Fruit fly (Drosophila melanogaster) whole organism, embryonic: Measurements from ENCODE around the gene Myo31DF.

Source experiments
- Bgb ChIP-seq: fragments of 200-800 bp; sonication (Bioruptor generic); IDR thresholded peaks from 2 replicates; pipeline ENCODE4 v1.3.6; 2022; ENCODE audit warnings: missing biosample characterization, missing genetic modification characterization; ENCODE audit not compliant: partially characterized antibody
- CG10565 ChIP-seq: fragments of 200-800 bp; sonication (Bioruptor generic); optimal IDR thresholded peaks from 3 replicates; lab custom pipeline; 2016; ENCODE audit warnings: missing biosample characterization, mild to moderate bottlenecking, missing genetic modification characterization
- CG10959 ChIP-seq: fragments of 200-800 bp; sonication (Bioruptor generic); IDR thresholded peaks from 2 replicates; pipeline ENCODE4 v1.3.6; 2022; ENCODE audit warnings: missing biosample characterization, missing genetic modification characterization
- CG10979 ChIP-seq: fragments of 200-800 bp; sonication (Bioruptor generic); optimal IDR thresholded peaks from 2 replicates; lab custom pipeline; 2018; ENCODE audit warnings: missing biosample characterization, mild to moderate bottlenecking, missing genetic modification characterization, moderate library complexity
- CG13296 ChIP-seq: fragments of 200-800 bp; sonication (Bioruptor generic); optimal IDR thresholded peaks from 3 replicates; lab custom pipeline; 2018; ENCODE audit warnings: missing biosample characterization, mild to moderate bottlenecking, missing genetic modification characterization
- CG14441 ChIP-seq: fragments of 200-800 bp; sonication (Bioruptor generic); IDR thresholded peaks from 2 replicates; pipeline ENCODE4 v1.3.6; 2022; ENCODE audit warnings: missing biosample characterization, missing genetic modification characterization
- CG16779 ChIP-seq: fragments of 200-800 bp; sonication (Bioruptor generic); IDR thresholded peaks from 2 replicates; pipeline ENCODE4 v1.3.6; 2022; ENCODE audit warnings: missing biosample characterization, missing genetic modification characterization
- CG17328 ChIP-seq: fragments of 200-800 bp; sonication (Bioruptor generic); IDR thresholded peaks from 2 replicates; pipeline ENCODE4 v1.3.6; 2022; ENCODE audit warnings: missing biosample characterization, missing genetic modification characterization
- CG17802 ChIP-seq: fragments of 200-800 bp; sonication (Bioruptor generic); optimal IDR thresholded peaks from 2 replicates; lab custom pipeline; 2018; ENCODE audit warnings: missing biosample characterization, mild to moderate bottlenecking, missing genetic modification characterization, moderate library complexity
- CG17829 ChIP-seq: fragments of 200-800 bp; optimal IDR thresholded peaks from 2 replicates; lab custom pipeline; 2019; ENCODE audit warnings: missing biosample characterization, mild to moderate bottlenecking, missing genetic modification characterization, moderate library complexity
- CG31224 ChIP-seq: fragments of 200-800 bp; sonication (Bioruptor generic); IDR thresholded peaks from 2 replicates; pipeline ENCODE4 v1.3.6; 2022; ENCODE audit warnings: missing biosample characterization, missing genetic modification characterization
- CG32767 ChIP-seq: fragments of 200-800 bp; sonication (Bioruptor generic); IDR thresholded peaks from 2 replicates; pipeline ENCODE4 v1.3.6; 2022; ENCODE audit warnings: missing biosample characterization, missing genetic modification characterization
- CG34422 ChIP-seq: fragments of 200-800 bp; sonication (Bioruptor generic); IDR thresholded peaks from 3 replicates; pipeline ENCODE4 v1.3.6; 2022; ENCODE audit warnings: missing biosample characterization, missing genetic modification characterization
- CG5245 ChIP-seq: fragments of 200-800 bp; sonication (Bioruptor generic); optimal IDR thresholded peaks from 3 replicates; lab custom pipeline; 2016; ENCODE audit warnings: missing biosample characterization, missing genetic modification characterization
- CG8359 ChIP-seq: fragments of 200-800 bp; sonication (Bioruptor generic); optimal IDR thresholded peaks from 2 replicates; lab custom pipeline; 2017; ENCODE audit warnings: missing biosample characterization, mild to moderate bottlenecking, missing genetic modification characterization, borderline replicate concordance
- CG9727 ChIP-seq: fragments of 200-800 bp; sonication (Bioruptor generic); optimal IDR thresholded peaks from 3 replicates; lab custom pipeline; 2017; ENCODE audit warnings: missing biosample characterization, mild to moderate bottlenecking, missing genetic modification characterization
- CG9797 ChIP-seq: fragments of 200-800 bp; sonication (Bioruptor generic); optimal IDR thresholded peaks from 3 replicates; lab custom pipeline; 2018; ENCODE audit warnings: missing biosample characterization, mild to moderate bottlenecking, missing genetic modification characterization
- CG9817 ChIP-seq: fragments of 200-800 bp; sonication (Bioruptor generic); optimal IDR thresholded peaks from 2 replicates; lab custom pipeline; 2018; ENCODE audit warnings: missing biosample characterization, mild to moderate bottlenecking, missing genetic modification characterization, moderate library complexity
- HLH54F ChIP-seq: fragments of 200-800 bp; sonication (Bioruptor generic); optimal IDR thresholded peaks from 3 replicates; lab custom pipeline; 2016; ENCODE audit warnings: missing biosample characterization, missing genetic modification characterization
- HLHmδ ChIP-seq: fragments of 200-800 bp; sonication (Bioruptor generic); optimal IDR thresholded peaks from 2 replicates; lab custom pipeline; 2018; ENCODE audit warnings: missing biosample characterization, mild to moderate bottlenecking, missing genetic modification characterization, moderate library complexity
- Hr51 ChIP-seq, 2 experiments: fragments of 200-800 bp; sonication (Bioruptor generic); optimal IDR thresholded peaks; 2 replicates in 1 of 2; 3 replicates in 1 of 2; lab custom pipeline; 2016 to 2018; ENCODE audit warnings: missing biosample characterization in 2 of 2, missing genetic modification characterization in 2 of 2, mild to moderate bottlenecking in 1 of 2, moderate library complexity in 1 of 2
- Lpt ChIP-seq: fragments of >200 bp; optimal IDR thresholded peaks from 2 replicates; lab custom pipeline; 2018; ENCODE audit warnings: missing biosample characterization, missing genetic modification characterization
- MBD-R2 ChIP-seq: fragments of 200-800 bp; sonication (Bioruptor generic); IDR thresholded peaks from 2 replicates; pipeline ENCODE4 v1.3.6; 2022; ENCODE audit warnings: missing biosample characterization, missing genetic modification characterization
- MTF-1 ChIP-seq: fragments of 200-800 bp; sonication (Bioruptor generic); optimal IDR thresholded peaks from 2 replicates; lab custom pipeline; 2018; ENCODE audit warnings: missing biosample characterization, mild to moderate bottlenecking, missing genetic modification characterization, borderline replicate concordance
- Neu2 ChIP-seq: fragments of 200-800 bp; sonication (Bioruptor generic); optimal IDR thresholded peaks from 3 replicates; lab custom pipeline; 2016; ENCODE audit warnings: missing biosample characterization, missing genetic modification characterization, borderline replicate concordance
- TFAM ChIP-seq: fragments of 200-800 bp; sonication (Bioruptor generic); optimal IDR thresholded peaks from 2 replicates; lab custom pipeline; 2017; ENCODE audit warnings: missing biosample characterization, missing genetic modification characterization, inconsistent platforms
- Xbp1 ChIP-seq: fragments of 200-800 bp; sonication (Bioruptor generic); optimal IDR thresholded peaks from 3 replicates; lab custom pipeline; 2016; ENCODE audit warnings: missing biosample characterization, mild to moderate bottlenecking, missing genetic modification characterization
- abd-A ChIP-seq: fragments of 200-800 bp; sonication (Bioruptor generic); optimal IDR thresholded peaks from 3 replicates; lab custom pipeline; 2019; ENCODE audit warnings: missing biosample characterization, mild to moderate bottlenecking, missing genetic modification characterization, moderate library complexity
- cato ChIP-seq: fragments of 200-800 bp; sonication (Bioruptor generic); optimal IDR thresholded peaks from 2 replicates; lab custom pipeline; 2016; ENCODE audit warnings: missing biosample characterization, missing genetic modification characterization, borderline replicate concordance
- chn ChIP-seq: fragments of 200-800 bp; sonication (Bioruptor generic); optimal IDR thresholded peaks from 2 replicates; lab custom pipeline; 2016; ENCODE audit warnings: missing biosample characterization, missing genetic modification characterization
- dati ChIP-seq: fragments of 200-800 bp; sonication (Bioruptor generic); IDR thresholded peaks from 2 replicates; pipeline ENCODE4 v1.3.6; 2022; ENCODE audit warnings: missing biosample characterization, missing genetic modification characterization
- dmrt99B ChIP-seq: fragments of 200-800 bp; sonication (Bioruptor generic); optimal IDR thresholded peaks from 2 replicates; lab custom pipeline; 2018; ENCODE audit warnings: missing biosample characterization, mild to moderate bottlenecking, missing genetic modification characterization, moderate library complexity
- gem ChIP-seq: fragments of 200-800 bp; sonication (Bioruptor generic); optimal IDR thresholded peaks from 2 replicates; lab custom pipeline; 2019; ENCODE audit warnings: missing biosample characterization, mild to moderate bottlenecking, missing genetic modification characterization, moderate library complexity
- jumu ChIP-seq: fragments of 200-800 bp; sonication (Bioruptor generic); optimal IDR thresholded peaks from 3 replicates; lab custom pipeline; 2016; ENCODE audit warnings: missing biosample characterization, missing genetic modification characterization
- lmd ChIP-seq: fragments of 200-800 bp; sonication (Bioruptor generic); IDR thresholded peaks from 2 replicates; pipeline ENCODE4 v1.3.6; 2022; ENCODE audit warnings: missing biosample characterization, missing genetic modification characterization
- lola ChIP-seq, 3 experiments: fragments of >200 bp in 2 of 3; fragments of 200-800 bp in 1 of 3; sonication (Bioruptor generic) in 1 of 3; optimal IDR thresholded peaks; 2 replicates each; lab custom pipeline; 2017 to 2019; ENCODE audit warnings: missing biosample characterization in 3 of 3, missing genetic modification characterization in 3 of 3, mild to moderate bottlenecking in 1 of 3, moderate library complexity in 1 of 3
- lov ChIP-seq, 2 experiments: fragments of 200-800 bp in 1 of 2; fragments of >200 bp in 1 of 2; sonication (Bioruptor generic) in 1 of 2; IDR thresholded peaks in 1 of 2; optimal IDR thresholded peaks in 1 of 2; 2 replicates in 1 of 2; 3 replicates in 1 of 2; pipeline versions ENCODE4 v1.3.6 to Lab custom; 2017 to 2022; ENCODE audit warnings: missing biosample characterization in 1 of 2, missing genetic modification characterization in 1 of 2
- maf-S ChIP-seq: fragments of 200-800 bp; sonication (Bioruptor generic); optimal IDR thresholded peaks from 2 replicates; lab custom pipeline; 2016; ENCODE audit warnings: missing biosample characterization, missing genetic modification characterization
- org-1 ChIP-seq: fragments of 200-800 bp; sonication (Bioruptor generic); optimal IDR thresholded peaks from 2 replicates; lab custom pipeline; 2017; ENCODE audit warnings: missing biosample characterization, missing genetic modification characterization
- phol ChIP-seq: fragments of 200-800 bp; sonication (Bioruptor generic); optimal IDR thresholded peaks from 3 replicates; lab custom pipeline; 2018; ENCODE audit warnings: missing biosample characterization, mild to moderate bottlenecking, missing genetic modification characterization, moderate library complexity
- repo ChIP-seq: fragments of 200-800 bp; sonication (Bioruptor generic); optimal IDR thresholded peaks from 2 replicates; lab custom pipeline; 2016; ENCODE audit warnings: missing biosample characterization, missing genetic modification characterization
- sens ChIP-seq: fragments of 200-800 bp; sonication (Bioruptor generic); peaks from one replicate; lab custom pipeline; 2016; ENCODE audit warnings: missing biosample characterization, missing genetic modification characterization
- so ChIP-seq: fragments of 200-800 bp; sonication (Bioruptor generic); IDR thresholded peaks from 3 replicates; pipeline ENCODE4 v1.3.6; 2022; ENCODE audit warnings: missing biosample characterization, missing genetic modification characterization
- stc ChIP-seq: fragments of 200-800 bp; sonication (Bioruptor generic); IDR thresholded peaks from 2 replicates; pipeline ENCODE4 v1.3.6; 2022; ENCODE audit warnings: missing biosample characterization, missing genetic modification characterization
- trem ChIP-seq: fragments of 200-800 bp; optimal IDR thresholded peaks from 3 replicates; lab custom pipeline; 2019; ENCODE audit warnings: missing biosample characterization, mild to moderate bottlenecking, missing genetic modification characterization, moderate library complexity
- trh ChIP-seq: fragments of 200-800 bp; sonication (Bioruptor generic); optimal IDR thresholded peaks from 2 replicates; lab custom pipeline; 2016; ENCODE audit warnings: missing biosample characterization, missing genetic modification characterization
- tup ChIP-seq: fragments of 200-800 bp; sonication (Bioruptor generic); optimal IDR thresholded peaks from 2 replicates; lab custom pipeline; 2016; ENCODE audit warnings: missing biosample characterization, mild to moderate bottlenecking, missing genetic modification characterization, moderate library complexity
- vfl ChIP-seq: fragments of 200-800 bp; sonication (Bioruptor generic); optimal IDR thresholded peaks from 2 replicates; lab custom pipeline; 2016; ENCODE audit warnings: missing biosample characterization, missing genetic modification characterization
- zfh2 ChIP-seq: fragments of 200-800 bp; sonication (Bioruptor generic); optimal IDR thresholded peaks from 2 replicates; lab custom pipeline; 2016; ENCODE audit warnings: missing biosample characterization, missing genetic modification characterization

Gene Myo31DF

dm6 chr2L:10526953-10527584 is 20.5 kb upstream of the Myo31DF start, which contains the start of gene Lip4 (continued):
- TF ChIP-seq Lpt (GFP tag; lab: Kevin White, UChicago) (no peak), vfl (peak; percentile 30), CG13296 (GFP tag; lab: Kevin White, UChicago) (peak; percentile 80), CG34422 (peak; percentile 69; the same call in 2 of the 3 replicates), sens (GFP tag; lab: Kevin White, UChicago) (peak; percentile 95), lola (GFP tag; optimal IDR thresholded peaks at IDR 0.05; lab: Kevin White, UChicago) (peak in 1 of 3 experiments; percentile 53), CG14441 (GFP tag; lab: Robert Waterston, UW) (peak; percentile 82), Neu2 (no peak), zfh2 (peak; percentile 4), chn (GFP tag; lab: Kevin White, UChicago) (peak; percentile 50), Xbp1 (GFP tag; lab: Kevin White, UChicago) (peak; percentile 77), CG17328 (GFP tag; lab: Robert Waterston, UW) (peak; percentile 79), phol (tag; lab: Kevin White, UChicago) (peak; percentile 82), MBD-R2 (GFP tag; lab: Robert Waterston, UW) (peak; percentile 45; the same call in 1 of the 2 replicates), so (GFP tag; lab: Robert Waterston, UW) (peak; percentile 76; the same call in 2 of the 3 replicates), abd-A (tag; lab: Kevin White, UChicago) (no peak), trh (GFP tag; lab: Kevin White, UChicago) (peak; percentile 49), lov (optimal IDR thresholded peaks at IDR 0.05; lab: Kevin White, UChicago) (no peak), lov (GFP tag; IDR thresholded peaks at IDR 0.05; lab: Robert Waterston, UW) (no peak), tup (GFP tag; lab: Kevin White, UChicago) (peak; percentile 31), CG10959 (GFP tag; lab: Robert Waterston, UW) (peak; percentile 57; the same call in 1 of the 2 replicates), CG10979 (tag; lab: Kevin White, UChicago) (peak; percentile 74), jumu (GFP tag; lab: Kevin White, UChicago) (no peak), CG31224 (GFP tag; lab: Robert Waterston, UW) (peak; percentile 46), cato (peak; percentile 40), org-1 (GFP tag; lab: Kevin White, UChicago) (peak; percentile 61), dati (no peak), CG10565 (GFP tag; lab: Kevin White, UChicago) (no peak), CG8359 (peak; percentile 28), TFAM (no peak), CG32767 (GFP tag; lab: Robert Waterston, UW) (peak; percentile 82), HLHmδ (GFP tag; lab: Kevin White, UChicago) (no peak), Bgb (GFP tag; lab: Robert Waterston, UW) (no peak), repo (GFP tag; lab: Kevin White, UChicago) (peak; percentile 28), dmrt99B (peak; percentile 84), CG9727 (GFP tag; lab: Kevin White, UChicago) (peak; percentile 86), CG16779 (GFP tag; lab: Robert Waterston, UW) (no peak), stc (GFP tag; lab: Robert Waterston, UW) (peak; percentile 82), HLH54F (peak; percentile 41), lmd (GFP tag; lab: Robert Waterston, UW) (peak; percentile 83), maf-S (GFP tag; lab: Kevin White, UChicago) (peak; percentile 22), CG17829 (tag; lab: Kevin White, UChicago) (peak; percentile 82), trem (peak; percentile 44), CG9797 (GFP tag; lab: Kevin White, UChicago) (no peak), MTF-1 (GFP tag; lab: Kevin White, UChicago) (no peak), Hr51 (GFP tag; optimal IDR thresholded peaks at IDR 0.05; lab: Kevin White, UChicago) (peak; percentile 2 to 89), gem (tag; lab: Kevin White, UChicago) (peak; percentile 89), CG5245 (GFP tag; lab: Kevin White, UChicago) (peak; percentile 63), CG9817 (peak; percentile 61), CG17802 (tag; lab: Kevin White, UChicago) (peak; percentile 9)
